Worm (Caenorhabditis elegans): ENCODE measurements around the gene K08F8.15.

ce11 chrII:8755270-8755669 is 11.3 kb upstream of the K08F8.15 start, which contains the start of gene K08F8.7:
- no peak for TF ChIP-seq M03D4.4 (tag; optimal IDR thresholded peaks at IDR 0.05)
- TF ChIP-seq pha-4 (tag; optimal IDR thresholded peaks at IDR 0.05), result no peak
- no peak for TF ChIP-seq nhr-237 (tag; optimal IDR thresholded peaks at IDR 0.05)

Measured in whole organism, mixed stage, embryonic.